Worm (Caenorhabditis elegans) whole organism, L3 larva: ENCODE results near the gene cogc-4.

Experiments
- R02D3.7 ChIP-seq: fragments of 150-350 bp; optimal IDR thresholded peaks from 2 replicates; lab custom pipeline; 2014; ENCODE audit warnings: missing biosample characterization, missing genetic modification characterization
- ZK546.5 ChIP-seq: sonication (generic microtip); optimal IDR thresholded peaks from 2 replicates; lab custom pipeline; 2017; ENCODE audit warnings: missing biosample characterization, missing genetic modification characterization
- ama-1 ChIP-seq: fragments of 150-350 bp; optimal IDR thresholded peaks from 2 replicates; lab custom pipeline; 2018
- ceh-16 ChIP-seq: sonication (generic microtip); optimal IDR thresholded peaks from 2 replicates; lab custom pipeline; 2017; ENCODE audit warnings: missing biosample characterization, missing genetic modification characterization
- ceh-28 ChIP-seq: fragments of 150-350 bp; optimal IDR thresholded peaks from 2 replicates; lab custom pipeline; 2014; ENCODE audit warnings: missing biosample characterization, missing genetic modification reagents, missing genetic modification characterization
- daf-12 ChIP-seq: fragments of 150-350 bp; optimal IDR thresholded peaks from 2 replicates; lab custom pipeline; 2014; ENCODE audit warnings: missing biosample characterization, missing genetic modification reagents, missing genetic modification characterization
- egl-5 ChIP-seq: fragments of 150-350 bp; optimal IDR thresholded peaks from 2 replicates; lab custom pipeline; 2017; ENCODE audit warnings: missing biosample characterization, missing genetic modification reagents, missing genetic modification characterization, inconsistent platforms
- elt-1 ChIP-seq: fragments of 150-350 bp; optimal IDR thresholded peaks from 2 replicates; lab custom pipeline; 2014; ENCODE audit warnings: missing biosample characterization, missing genetic modification characterization
- elt-3 ChIP-seq, 3 experiments: fragments of 150-350 bp in 1 of 3; sonication (generic microtip) in 2 of 3; optimal IDR thresholded peaks; 2 replicates in 2 of 3; 4 replicates in 1 of 3; lab custom pipeline; 2014 to 2017; ENCODE audit warnings: missing biosample characterization in 3 of 3, missing genetic modification characterization in 3 of 3
- fkh-2 ChIP-seq: fragments of 150-350 bp; optimal IDR thresholded peaks from 2 replicates; lab custom pipeline; 2014; ENCODE audit warnings: missing biosample characterization, missing genetic modification reagents, missing genetic modification characterization
- fos-1 ChIP-seq: fragments of 150-350 bp; optimal IDR thresholded peaks from 2 replicates; lab custom pipeline; 2014; ENCODE audit warnings: missing biosample characterization, missing genetic modification characterization
- jun-1 ChIP-seq: fragments of 150-350 bp; optimal IDR thresholded peaks from 2 replicates; lab custom pipeline; 2014; ENCODE audit warnings: missing biosample characterization, missing genetic modification reagents, missing genetic modification characterization
- lin-15B ChIP-seq: fragments of 150-350 bp; optimal IDR thresholded peaks from 2 replicates; lab custom pipeline; 2014; ENCODE audit warnings: missing biosample characterization, missing genetic modification characterization
- lin-39 ChIP-seq: fragments of 150-350 bp; optimal IDR thresholded peaks from 2 replicates; lab custom pipeline; 2018; ENCODE audit warnings: missing biosample characterization, missing genetic modification reagents, missing genetic modification characterization
- lsy-12 ChIP-seq: sonication (generic microtip); optimal IDR thresholded peaks from 2 replicates; lab custom pipeline; 2016; ENCODE audit warnings: mild to moderate bottlenecking, missing genetic modification characterization, missing compliant biosample characterization
- mdl-1 ChIP-seq: fragments of 150-350 bp; optimal IDR thresholded peaks from 2 replicates; lab custom pipeline; 2014; ENCODE audit warnings: missing biosample characterization, missing genetic modification characterization
- nfya-1 ChIP-seq: sonication (generic microtip); optimal IDR thresholded peaks from 2 replicates; lab custom pipeline; 2017; ENCODE audit warnings: missing genetic modification characterization, mild to moderate bottlenecking, missing compliant biosample characterization, antibody characterized with exemption, moderate library complexity; ENCODE audit not compliant: insufficient read depth
- nhr-11 ChIP-seq: fragments of 150-350 bp; optimal IDR thresholded peaks from 2 replicates; lab custom pipeline; 2014; ENCODE audit warnings: missing biosample characterization, missing genetic modification characterization
- nhr-23 ChIP-seq: fragments of 150-350 bp; optimal IDR thresholded peaks from 2 replicates; lab custom pipeline; 2014; ENCODE audit warnings: missing biosample characterization, missing genetic modification reagents, missing genetic modification characterization
- nhr-25 ChIP-seq: sonication (generic microtip); optimal IDR thresholded peaks from 2 replicates; lab custom pipeline; 2017; ENCODE audit warnings: missing biosample characterization, missing genetic modification characterization
- nhr-28 ChIP-seq: fragments of 150-350 bp; optimal IDR thresholded peaks from 2 replicates; lab custom pipeline; 2014; ENCODE audit warnings: missing biosample characterization, missing genetic modification characterization
- nhr-67 ChIP-seq: fragments of 150-350 bp; optimal IDR thresholded peaks from 2 replicates; lab custom pipeline; 2014; ENCODE audit warnings: missing biosample characterization, missing genetic modification characterization
- pha-4 ChIP-seq: fragments of 150-350 bp; optimal IDR thresholded peaks from 2 replicates; lab custom pipeline; 2014; ENCODE audit warnings: missing biosample characterization, missing genetic modification reagents, missing genetic modification characterization
- pqm-1 ChIP-seq: fragments of 150-350 bp; optimal IDR thresholded peaks from 2 replicates; lab custom pipeline; 2017; ENCODE audit warnings: missing biosample characterization, missing genetic modification characterization, inconsistent platforms
- ztf-4 ChIP-seq: fragments of 150-350 bp; optimal IDR thresholded peaks from 2 replicates; lab custom pipeline; 2014; ENCODE audit warnings: missing biosample characterization, missing genetic modification characterization

cogc-4 gene

ce11 chrII:1411372-1411771 lies 8.1 kb downstream of the cogc-4 start, which contains the start of gene Y51H7C.9:
Gene Y51H7C.9 (minus strand): TSS chrII:1411472.
- TF ChIP-seq ztf-4 (no peak), fos-1 (tag; lab: Kevin White, UChicago) (no peak), nhr-25 (tag; lab: Kevin White, UChicago) (no peak), nhr-28 (tag; lab: Kevin White, UChicago) (no peak), pqm-1 (no peak)

ce11 chrII:1412359-1412907 lies 9.2 kb downstream of the cogc-4 start, which contains the start of gene alkb-1:
Gene alkb-1 (plus strand): TSS chrII:1412409.
- TF ChIP-seq lsy-12 (tag; lab: Kevin White, UChicago) = no peak
- peak; percentile 93 for TF ChIP-seq ceh-28 (tag; lab: Kevin White, UChicago)

ce11 chrII:1419994-1420393 lies 16.8 kb downstream of the cogc-4 start:
- TF ChIP-seq egl-5 (tag; lab: Kevin White, UChicago) = no peak
- TF ChIP-seq ceh-28 (tag; lab: Kevin White, UChicago) = peak; percentile 84
- no peak for TF ChIP-seq lin-39 (tag; lab: Kevin White, UChicago)
- no peak for TF ChIP-seq ztf-4
- TF ChIP-seq, all 47 proteins: peak for 1

ce11 chrII:1420806-1421463 lies 17.7 kb downstream of the cogc-4 start:
- TF ChIP-seq jun-1 (tag; lab: Kevin White, UChicago) (no peak), ceh-28 (tag; lab: Kevin White, UChicago) (peak; percentile 55)

ce11 chrII:1423660-1424059 lies 20.4 kb downstream of the cogc-4 start, which contains the start of gene Y51H7C.10:
Gene Y51H7C.10 (minus strand): TSS chrII:1423760.
- TF ChIP-seq elt-1 (tag; lab: Kevin White, UChicago) (no peak), nhr-25 (tag; lab: Kevin White, UChicago) (no peak), ceh-16 (tag; lab: Kevin White, UChicago) (no peak)

- TF ChIP-seq lin-39 (tag; lab: Kevin White, UChicago) = no peak
- no peak for TF ChIP-seq nfya-1 (tag; lab: Kevin White, UChicago)
- no peak for TF ChIP-seq ZK546.5 (tag; lab: Kevin White, UChicago)
- TF ChIP-seq, all 47 proteins: peak for 0
Measured at ce11 chrII:1436715-1437114, 33.5 kb downstream of the cogc-4 start.

ce11 chrII:1437449-1438335 lies 34.5 kb downstream of the cogc-4 start, which contains the start of gene nol-6:
Gene nol-6 (minus strand): TSS chrII:1437499.
- TF ChIP-seq lin-39 (tag; lab: Kevin White, UChicago) (no peak), nhr-23 (tag; lab: Kevin White, UChicago) (peak; percentile 5), mdl-1 (tag; lab: Kevin White, UChicago) (no peak), fkh-2 (tag; lab: Kevin White, UChicago) (no peak), R02D3.7 (tag; lab: Kevin White, UChicago) (peak; percentile 93), pqm-1 (no peak), nhr-11 (tag; lab: Kevin White, UChicago) (no peak), lsy-12 (tag; lab: Kevin White, UChicago) (no peak), nfya-1 (tag; lab: Kevin White, UChicago) (peak; percentile 56), lin-15B (tag; lab: Kevin White, UChicago) (peak; percentile 46), ama-1 (lab: Kevin White, UChicago) (no peak), pha-4 (peak; percentile 61), daf-12 (no peak), nhr-67 (tag; lab: Kevin White, UChicago) (no peak)

ce11 chrII:1438336-1438589 lies 35.0 kb downstream of the cogc-4 start, which contains the start of gene Y51H7C.3:
Gene Y51H7C.3 (plus strand): TSS chrII:1438490.
- TF ChIP-seq elt-3 (tag; optimal IDR thresholded peaks at IDR 0.05; lab: Kevin White, UChicago) (no peak), ama-1 (lab: Kevin White, UChicago) (no peak), nhr-11 (tag; lab: Kevin White, UChicago) (no peak)
